Fruit fly (Drosophila melanogaster) whole organism, embryonic: ENCODE results near the gene kin17.
A peak's percentile ranks its signal among the peaks of the same experiment; 100 is the strongest.

Experiments used
- Ada2b ChIP-seq: fragments of 200-800 bp; sonication (Bioruptor generic); IDR thresholded peaks from 2 replicates; pipeline ENCODE4 v1.3.6; 2022; ENCODE audit warnings: missing biosample characterization, missing genetic modification characterization
- B-H1 ChIP-seq: fragments of 200-800 bp; sonication (Bioruptor generic); IDR thresholded peaks from 3 replicates; pipeline ENCODE4 v1.3.6; 2022; ENCODE audit warnings: missing biosample characterization, missing genetic modification characterization
- BtbVII ChIP-seq: fragments of 200-800 bp; sonication (Bioruptor generic); optimal IDR thresholded peaks from 3 replicates; lab custom pipeline; 2017; ENCODE audit warnings: missing biosample characterization, mild to moderate bottlenecking, missing genetic modification characterization
- CG11504 ChIP-seq: fragments of 200-800 bp; sonication (Bioruptor generic); optimal IDR thresholded peaks from 3 replicates; lab custom pipeline; 2019; ENCODE audit warnings: missing biosample characterization, mild to moderate bottlenecking, missing genetic modification characterization, moderate library complexity
- CG15073 ChIP-seq: fragments of 200-800 bp; sonication (Bioruptor generic); optimal IDR thresholded peaks from 2 replicates; lab custom pipeline; 2016; ENCODE audit warnings: missing biosample characterization, missing genetic modification characterization
- CG17328 ChIP-seq: fragments of 200-800 bp; sonication (Bioruptor generic); IDR thresholded peaks from 2 replicates; pipeline ENCODE4 v1.3.6; 2022; ENCODE audit warnings: missing biosample characterization, missing genetic modification characterization
- CG17912 ChIP-seq: fragments of 200-800 bp; sonication (Bioruptor generic); optimal IDR thresholded peaks from 2 replicates; lab custom pipeline; 2018; ENCODE audit warnings: missing biosample characterization, mild to moderate bottlenecking, missing genetic modification characterization
- CG3847 ChIP-seq: fragments of 200-800 bp; sonication (Bioruptor generic); IDR thresholded peaks from 2 replicates; pipeline ENCODE4 v1.3.6; 2022; ENCODE audit warnings: missing biosample characterization, missing genetic modification characterization
- CG43689 ChIP-seq: fragments of 200-800 bp; sonication (Bioruptor generic); IDR thresholded peaks from 2 replicates; pipeline ENCODE4 v1.3.6; 2022; ENCODE audit warnings: missing biosample characterization, missing genetic modification characterization
- CG4424 ChIP-seq: fragments of 200-800 bp; sonication (Bioruptor generic); optimal IDR thresholded peaks from 3 replicates; lab custom pipeline; 2016; ENCODE audit warnings: missing biosample characterization, missing genetic modification characterization
- CG4617 ChIP-seq: fragments of 200-800 bp; sonication (Bioruptor generic); optimal IDR thresholded peaks from 3 replicates; lab custom pipeline; 2016; ENCODE audit warnings: missing biosample characterization, missing genetic modification characterization, borderline replicate concordance
- CG4820 ChIP-seq: fragments of 200-800 bp; sonication (Bioruptor generic); optimal IDR thresholded peaks from 3 replicates; lab custom pipeline; 2016; ENCODE audit warnings: missing biosample characterization, missing genetic modification characterization
- CG5953 ChIP-seq: fragments of 200-800 bp; sonication (Bioruptor generic); IDR thresholded peaks from 2 replicates; pipeline ENCODE4 v1.3.6; 2022; ENCODE audit warnings: missing biosample characterization, missing genetic modification characterization
- CG8359 ChIP-seq: fragments of 200-800 bp; sonication (Bioruptor generic); optimal IDR thresholded peaks from 2 replicates; lab custom pipeline; 2017; ENCODE audit warnings: missing biosample characterization, mild to moderate bottlenecking, missing genetic modification characterization, borderline replicate concordance
- CG9876 ChIP-seq: fragments of 200-800 bp; sonication (Bioruptor generic); optimal IDR thresholded peaks from 2 replicates; lab custom pipeline; 2016; ENCODE audit warnings: missing biosample characterization, missing genetic modification characterization
- CHES-1-like ChIP-seq: fragments of 200-800 bp; sonication (Bioruptor generic); optimal IDR thresholded peaks from 2 replicates; lab custom pipeline; 2016; ENCODE audit warnings: missing biosample characterization, missing genetic modification characterization
- Dad ChIP-seq: fragments of 200-800 bp; sonication (Bioruptor generic); optimal IDR thresholded peaks from 3 replicates; lab custom pipeline; 2016; ENCODE audit warnings: missing biosample characterization, missing genetic modification characterization
- Deaf1 ChIP-seq: fragments of 200-800 bp; optimal IDR thresholded peaks from 3 replicates; lab custom pipeline; 2019; ENCODE audit warnings: missing biosample characterization, mild to moderate bottlenecking, missing genetic modification characterization, moderate library complexity
- Dip2 ChIP-seq: fragments of 200-800 bp; sonication (Bioruptor generic); IDR thresholded peaks from 2 replicates; pipeline ENCODE4 v1.3.6; 2022; ENCODE audit warnings: missing biosample characterization, missing genetic modification characterization
- Doc2 ChIP-seq: fragments of 200-800 bp; sonication (Bioruptor generic); IDR thresholded peaks from 2 replicates; pipeline ENCODE4 v1.3.6; 2022; ENCODE audit warnings: missing biosample characterization, missing genetic modification characterization
- E2f2 ChIP-seq: fragments of 200-800 bp; sonication (Bioruptor generic); IDR thresholded peaks from 2 replicates; pipeline ENCODE4 v1.3.6; 2022; ENCODE audit warnings: missing biosample characterization, missing genetic modification characterization
- Eip74EF ChIP-seq, 2 experiments: fragments of 200-800 bp in 1 of 2; fragments of >200 bp in 1 of 2; sonication (Bioruptor generic) in 1 of 2; optimal IDR thresholded peaks; 2 replicates each; lab custom pipeline; 2017 to 2019; ENCODE audit warnings: missing biosample characterization in 2 of 2, missing genetic modification characterization in 2 of 2, mild to moderate bottlenecking in 1 of 2, moderate library complexity in 1 of 2
- Ets97D ChIP-seq: fragments of 200-800 bp; sonication (Bioruptor generic); optimal IDR thresholded peaks from 3 replicates; lab custom pipeline; 2016; ENCODE audit warnings: missing biosample characterization, missing genetic modification characterization
- HLH3B ChIP-seq: fragments of 200-800 bp; sonication (Bioruptor generic); IDR thresholded peaks from 2 replicates; pipeline ENCODE4 v1.3.6; 2022; ENCODE audit warnings: missing biosample characterization, missing genetic modification characterization
- HmgD ChIP-seq: fragments of 200-800 bp; sonication (Bioruptor generic); optimal IDR thresholded peaks from 3 replicates; lab custom pipeline; 2016; ENCODE audit warnings: missing biosample characterization, missing genetic modification characterization
- Hmr ChIP-seq: fragments of 200-800 bp; sonication (Bioruptor generic); optimal IDR thresholded peaks from 3 replicates; lab custom pipeline; 2017; ENCODE audit warnings: mild to moderate bottlenecking, missing biosample characterization, missing genetic modification reagents, missing genetic modification characterization
- Hr78 ChIP-seq, 2 experiments: fragments of 200-800 bp in 1 of 2; fragments of >200 bp in 1 of 2; sonication (Bioruptor generic) in 1 of 2; optimal IDR thresholded peaks; 2 replicates each; lab custom pipeline; 2017 to 2019; ENCODE audit warnings: missing biosample characterization in 2 of 2, missing genetic modification characterization in 2 of 2, mild to moderate bottlenecking in 1 of 2, moderate library complexity in 1 of 2
- Lpt ChIP-seq: fragments of >200 bp; optimal IDR thresholded peaks from 2 replicates; lab custom pipeline; 2018; ENCODE audit warnings: missing biosample characterization, missing genetic modification characterization
- Mes4 ChIP-seq: fragments of 200-800 bp; sonication (Bioruptor generic); optimal IDR thresholded peaks from 2 replicates; lab custom pipeline; 2016; ENCODE audit warnings: missing biosample characterization, missing genetic modification characterization
- Myb ChIP-seq: fragments of 200-800 bp; sonication (Bioruptor generic); optimal IDR thresholded peaks from 2 replicates; lab custom pipeline; 2016; ENCODE audit warnings: missing biosample characterization, missing genetic modification characterization
- NC2β ChIP-seq: fragments of 200-800 bp; sonication (Bioruptor generic); optimal IDR thresholded peaks from 2 replicates; lab custom pipeline; 2016; ENCODE audit warnings: missing biosample characterization, missing genetic modification characterization
- PHDP ChIP-seq: fragments of 200-800 bp; sonication (Bioruptor generic); optimal IDR thresholded peaks from 3 replicates; lab custom pipeline; 2018; ENCODE audit warnings: missing biosample characterization, mild to moderate bottlenecking, missing genetic modification characterization, moderate library complexity
- Scr ChIP-seq: fragments of 200-800 bp; sonication (Bioruptor generic); IDR thresholded peaks from 2 replicates; pipeline ENCODE4 v1.3.6; 2022; ENCODE audit warnings: missing biosample characterization, missing genetic modification characterization; ENCODE audit not compliant: partially characterized antibody
- Usf ChIP-seq: fragments of 200-800 bp; sonication (Bioruptor generic); optimal IDR thresholded peaks from 2 replicates; lab custom pipeline; 2017; ENCODE audit warnings: missing genotype, missing biosample characterization, missing genetic modification characterization
- bigmax ChIP-seq: fragments of 200-800 bp; sonication (Bioruptor generic); optimal IDR thresholded peaks from 2 replicates; lab custom pipeline; 2018; ENCODE audit warnings: missing biosample characterization, mild to moderate bottlenecking, missing genetic modification characterization
- btn ChIP-seq: fragments of 200-800 bp; sonication (Bioruptor generic); optimal IDR thresholded peaks from 2 replicates; lab custom pipeline; 2016; ENCODE audit warnings: missing biosample characterization, missing genetic modification characterization
- chm ChIP-seq: fragments of 200-800 bp; sonication (Bioruptor generic); IDR thresholded peaks from 2 replicates; pipeline ENCODE4 v1.3.6; 2022; ENCODE audit warnings: missing biosample characterization, missing genetic modification characterization
- dan ChIP-seq: fragments of 200-800 bp; sonication (Bioruptor generic); IDR thresholded peaks from 2 replicates; pipeline ENCODE4 v1.3.6; 2022; ENCODE audit warnings: missing biosample characterization, missing genetic modification characterization
- dm ChIP-seq: fragments of 200-800 bp; sonication (Bioruptor generic); optimal IDR thresholded peaks from 3 replicates; lab custom pipeline; 2016; ENCODE audit warnings: missing biosample characterization, missing genetic modification characterization
- fd102C ChIP-seq: fragments of 200-800 bp; sonication (Bioruptor generic); optimal IDR thresholded peaks from 2 replicates; lab custom pipeline; 2018; ENCODE audit warnings: missing biosample characterization, mild to moderate bottlenecking, missing genetic modification characterization, moderate library complexity
- ftz-f1 ChIP-seq: fragments of 200-800 bp; sonication (Bioruptor generic); optimal IDR thresholded peaks from 2 replicates; lab custom pipeline; 2016; ENCODE audit warnings: missing biosample characterization, missing genetic modification characterization
- jumu ChIP-seq: fragments of 200-800 bp; sonication (Bioruptor generic); optimal IDR thresholded peaks from 3 replicates; lab custom pipeline; 2016; ENCODE audit warnings: missing biosample characterization, missing genetic modification characterization
- mam ChIP-seq: fragments of 200-800 bp; sonication (Bioruptor generic); optimal IDR thresholded peaks from 3 replicates; lab custom pipeline; 2016; ENCODE audit warnings: missing biosample characterization, missing genetic modification characterization
- pita ChIP-seq: fragments of 200-800 bp; sonication (Bioruptor generic); optimal IDR thresholded peaks from 2 replicates; lab custom pipeline; 2017; ENCODE audit warnings: missing biosample characterization, mild to moderate bottlenecking, missing genetic modification characterization
- row ChIP-seq: fragments of 200-800 bp; sonication (Bioruptor generic); IDR thresholded peaks from 3 replicates; pipeline ENCODE4 v1.3.6; 2022; ENCODE audit warnings: missing biosample characterization, missing genetic modification characterization
- ttk ChIP-seq: fragments of 200-800 bp; sonication (Bioruptor generic); IDR thresholded peaks from 2 replicates; pipeline ENCODE4 v2.1.2; 2022; ENCODE audit warnings: missing biosample characterization, missing genetic modification characterization
- tup ChIP-seq: fragments of 200-800 bp; sonication (Bioruptor generic); optimal IDR thresholded peaks from 2 replicates; lab custom pipeline; 2016; ENCODE audit warnings: missing biosample characterization, mild to moderate bottlenecking, missing genetic modification characterization, moderate library complexity
- wor ChIP-seq: fragments of 200-800 bp; sonication (Bioruptor generic); IDR thresholded peaks from 2 replicates; pipeline ENCODE4 v1.3.6; 2022; ENCODE audit warnings: missing biosample characterization, missing genetic modification characterization

kin17 gene

DNA sequence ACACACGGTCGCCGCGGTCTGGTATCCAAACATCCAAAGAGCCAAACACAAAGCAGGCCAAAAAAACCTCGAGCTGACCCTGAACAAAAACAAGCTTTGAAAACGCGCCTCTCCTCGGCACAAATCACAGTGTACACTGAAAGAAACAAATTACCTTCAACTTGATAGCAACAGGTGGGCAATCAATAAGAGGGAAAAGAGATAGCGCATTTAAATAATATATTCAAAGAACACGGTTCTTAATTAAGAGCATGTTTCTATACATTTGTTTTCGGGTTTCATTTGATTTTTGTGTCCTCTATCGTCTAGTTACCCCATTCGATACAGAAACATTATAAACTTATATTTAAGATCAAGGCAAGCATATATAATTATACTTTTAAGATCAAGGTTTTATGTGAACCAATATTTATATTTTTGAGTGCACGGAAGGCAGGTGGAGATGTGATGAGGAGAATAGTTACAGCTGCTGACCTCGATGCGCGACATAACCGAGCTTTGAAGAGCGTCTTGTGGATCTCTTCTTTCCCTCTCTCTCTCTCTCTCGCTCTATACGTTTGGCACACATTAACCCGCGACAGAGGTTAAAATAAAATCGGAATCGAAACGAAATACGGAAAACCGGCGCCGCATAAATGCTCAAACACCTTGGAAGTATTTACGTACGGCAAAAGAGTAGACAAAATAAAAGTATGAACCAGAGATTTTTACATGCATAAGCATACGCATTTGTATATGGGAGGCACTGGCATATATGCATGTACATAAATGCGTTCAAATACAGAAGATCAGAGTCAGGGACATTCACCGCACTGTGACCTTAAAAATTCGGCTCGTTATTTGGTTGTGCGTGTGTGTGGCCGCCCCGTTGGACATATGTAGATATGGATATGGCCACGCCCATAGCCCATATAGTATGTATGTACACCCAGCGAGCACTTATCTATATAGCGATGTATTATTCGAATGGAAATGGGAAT lies 41.9 kb downstream of the kin17 start (continued):
- TF ChIP-seq CG5953 (GFP tag; lab: Robert Waterston, UW) (no peak; the same call in 1 of the 2 replicates), dm (GFP tag; lab: Kevin White, UChicago) (peak; percentile 47), CG11504 (tag; lab: Kevin White, UChicago) (peak; percentile 92), Ada2b (peak; percentile 72), CG3847 (peak; percentile 73), CG4617 (GFP tag; lab: Kevin White, UChicago) (peak; percentile 32), mam (GFP tag; lab: Kevin White, UChicago) (peak; percentile 77), CG8359 (GFP tag; lab: Kevin White, UChicago) (peak; percentile 29), tup (peak; percentile 32), CG15073 (no peak), Ets97D (GFP tag; lab: Kevin White, UChicago) (peak; percentile 20), btn (peak; percentile 18), ttk (peak; percentile 75), PHDP (peak; percentile 90), pita (GFP tag; lab: Kevin White, UChicago) (no peak), E2f2 (GFP tag; lab: Robert Waterston, UW) (peak; percentile 50; the same call in 1 of the 2 replicates), BtbVII (GFP tag; lab: Kevin White, UChicago) (peak; percentile 87), jumu (GFP tag; lab: Kevin White, UChicago) (peak; percentile 63), ftz-f1 (peak; percentile 85), Mes4 (GFP tag; lab: Kevin White, UChicago) (peak; percentile 42), CG4424 (GFP tag; lab: Kevin White, UChicago) (peak; percentile 91), Deaf1 (tag; lab: Kevin White, UChicago) (peak; percentile 60), Myb (GFP tag; lab: Kevin White, UChicago) (peak; percentile 21), Hmr (GFP tag; lab: Kevin White, UChicago) (peak; percentile 88), CG43689 (GFP tag; lab: Robert Waterston, UW) (0 out of 2 replicates have a peak, but pooled peaks have one; percentile 24), chm (no peak), Dad (GFP tag; lab: Kevin White, UChicago) (peak; percentile 61), Scr (GFP tag; lab: Robert Waterston, UW) (no peak), HmgD (GFP tag; lab: Kevin White, UChicago) (no peak), fd102C (GFP tag; lab: Kevin White, UChicago) (no peak), Doc2 (GFP tag; lab: Robert Waterston, UW) (no peak), bigmax (no peak), dan (GFP tag; lab: Robert Waterston, UW) (no peak), Dip2 (no peak), Lpt (GFP tag; lab: Kevin White, UChicago) (no peak), Eip74EF (GFP tag; optimal IDR thresholded peaks at IDR 0.05; lab: Kevin White, UChicago) (peak in 1 of 2 experiments; percentile 88), row (GFP tag; lab: Robert Waterston, UW) (peak; percentile 82), CG4820 (GFP tag; lab: Kevin White, UChicago) (peak; percentile 74), CG17912 (GFP tag; lab: Kevin White, UChicago) (no peak), NC2β (peak; percentile 50), B-H1 (GFP tag; lab: Robert Waterston, UW) (peak; percentile 67), HLH3B (peak; percentile 72), Usf (GFP tag; lab: Kevin White, UChicago) (peak; percentile 39), wor (peak; percentile 40; the same call in 1 of the 2 replicates), Hr78 (GFP tag; optimal IDR thresholded peaks at IDR 0.05; lab: Kevin White, UChicago) (peak in 1 of 2 experiments; percentile 93), CG17328 (GFP tag; lab: Robert Waterston, UW) (peak; percentile 62), CHES-1-like (GFP tag; lab: Kevin White, UChicago) (peak; percentile 50), CG9876 (GFP tag; lab: Kevin White, UChicago) (peak; percentile 6)
